Fruit fly (Drosophila melanogaster) ovary, adult (tissue): ENCODE data around the gene Nepl3.

Experiments
- CG17801 ChIP-seq: fragments of 200-800 bp; optimal IDR thresholded peaks from 2 replicates; lab custom pipeline; 2019; ENCODE audit warnings: missing biosample characterization, mild to moderate bottlenecking, missing genetic modification characterization, moderate library complexity; ENCODE audit not compliant: partially characterized antibody

Nepl3 gene

dm6 chr2L:5029809-5030108, 28.3 kb downstream of the Nepl3 start:
- TF ChIP-seq CG17801, result no peak

dm6 chr2L:5029049-5029808, 28.8 kb downstream of the Nepl3 start, which contains the start of gene Col4a1:
Col4a1 (plus strand) TSS chr2L:5029609.
- TF ChIP-seq CG17801, result no peak

dm6 chr2L:5028091-5028490, 30.0 kb downstream of the Nepl3 start, which contains the start of gene vkg:
vkg (minus strand) TSS chr2L:5028191.
- TF ChIP-seq CG17801, result no peak

- no peak for TF ChIP-seq CG17801
Observed at dm6 chr2L:5027321-5028069, 30.6 kb downstream of the Nepl3 start.

dm6 chr2L:5025557-5025956, 32.5 kb downstream of the Nepl3 start:
- TF ChIP-seq CG17801, result no peak

dm6 chr2L:5022602-5023001, 35.4 kb downstream of the Nepl3 start:
- no peak for TF ChIP-seq CG17801

dm6 chr2L:5020479-5020878, 37.6 kb downstream of the Nepl3 start:
- no peak for TF ChIP-seq CG17801

dm6 chr2L:5010784-5011260, 47.2 kb downstream of the Nepl3 start, which contains the start of the genes CG31917, Tfb5 and SelT:
CG31917 (minus strand) TSS chr2L:5010834.
Tfb5 (minus strand) TSS chr2L:5010834.
SelT (plus strand) TSS chr2L:5010922.
- peak; percentile 73 for TF ChIP-seq CG17801

dm6 chr2L:5009306-5010030, 48.6 kb downstream of the Nepl3 start, which contains the start of gene Rtnl1:
Rtnl1 (minus strand) TSS chr2L:5009720.
- TF ChIP-seq CG17801, result peak; percentile 42

- peak; percentile 52 for TF ChIP-seq CG17801
Observed at dm6 chr2L:5007256-5007655, 50.8 kb downstream of the Nepl3 start.

- TF ChIP-seq CG17801, result no peak
Observed at dm6 chr2L:5006323-5006722, 51.7 kb downstream of the Nepl3 start.
